Worm (Caenorhabditis elegans) whole organism, dauer: Measurements from ENCODE around the gene ife-5.
"Not testable (repeated sequence)": the region's sequence is repeated elsewhere in the genome, so short reads cannot be mapped to it uniquely, and the experiment has no call there.

Experiments used
- unc-62 ChIP-seq: sonication (generic microtip); optimal IDR thresholded peaks from 2 replicates; lab custom pipeline; 2017; ENCODE audit warnings: missing biosample characterization, missing genetic modification reagents, missing genetic modification characterization

Gene ife-5

ce11 chrII:12266797-12267196, 13.7 kb upstream of the ife-5 start:
- TF ChIP-seq unc-62 (GFP tag; lab: Kevin White, UChicago) = no peak

- no peak for TF ChIP-seq unc-62 (GFP tag; lab: Kevin White, UChicago)
These were observed 11.6 kb upstream of the ife-5 start for ce11 chrII:12268857-12269256.

ce11 chrII:12274944-12275343, 5.5 kb upstream of the ife-5 start, which contains the start of gene Y57A10A.27:
Gene Y57A10A.27 (minus strand): TSS chrII:12275044.
- TF ChIP-seq unc-62 (GFP tag; lab: Kevin White, UChicago) = no peak

- no peak for TF ChIP-seq unc-62 (GFP tag; lab: Kevin White, UChicago)
These were observed 1.9 kb upstream of the ife-5 start for ce11 chrII:12278602-12279001.

- TF ChIP-seq unc-62 (GFP tag; lab: Kevin White, UChicago) = no peak
These were observed 1.2 kb upstream of the ife-5 start, which contains the start of the genes tric-1B.2 and Y57A10A.29 for ce11 chrII:12279259-12279658. Gene tric-1B.2 (minus strand): TSS chrII:12279387. Gene Y57A10A.29 (plus strand): TSS chrII:12279561.

ce11 chrII:12284045-12284444, 3.6 kb downstream of the ife-5 start:
- TF ChIP-seq unc-62 (GFP tag; lab: Kevin White, UChicago) = no peak

- no peak for TF ChIP-seq unc-62 (GFP tag; lab: Kevin White, UChicago)
These were observed 8.6 kb downstream of the ife-5 start, which contains the start of gene Y57A10A.31 for ce11 chrII:12289085-12289484. Gene Y57A10A.31 (plus strand): TSS chrII:12289385.

- TF ChIP-seq unc-62 (GFP tag; lab: Kevin White, UChicago) = no peak
These were observed 16.1 kb downstream of the ife-5 start for ce11 chrII:12296591-12296990.

- no peak for TF ChIP-seq unc-62 (GFP tag; lab: Kevin White, UChicago)
These were observed 20.2 kb downstream of the ife-5 start for ce11 chrII:12300680-12301079.

- no peak for TF ChIP-seq unc-62 (GFP tag; lab: Kevin White, UChicago)
These were observed 20.8 kb downstream of the ife-5 start for ce11 chrII:12301233-12301632.

- no peak for TF ChIP-seq unc-62 (GFP tag; lab: Kevin White, UChicago)
These were observed 21.9 kb downstream of the ife-5 start, which contains the start of gene C50E10.1 for ce11 chrII:12302354-12302753. Gene C50E10.1 (minus strand): TSS chrII:12302454.

ce11 chrII:12303142-12303541, 22.7 kb downstream of the ife-5 start, which contains the start of gene sre-50:
Gene sre-50 (plus strand): TSS chrII:12303525.
- TF ChIP-seq unc-62 (GFP tag; lab: Kevin White, UChicago) = no peak

ce11 chrII:12309614-12310013, 29.2 kb downstream of the ife-5 start, which contains the start of gene C50E10.2:
Gene C50E10.2 (minus strand): TSS chrII:12309714.
- TF ChIP-seq unc-62 (GFP tag; lab: Kevin White, UChicago) = no peak

- TF ChIP-seq unc-62 (GFP tag; lab: Kevin White, UChicago) = no peak
These were observed 31.1 kb downstream of the ife-5 start, which contains the start of gene sre-51 for ce11 chrII:12311560-12311959. Gene sre-51 (plus strand): TSS chrII:12311860.

- not testable (repeated sequence) for TF ChIP-seq unc-62 (GFP tag; lab: Kevin White, UChicago)
These were observed 38.1 kb downstream of the ife-5 start, which contains the start of gene sre-49 for ce11 chrII:12318541-12318940. Gene sre-49 (plus strand): TSS chrII:12318841.

ce11 chrII:12323305-12323704, 42.8 kb downstream of the ife-5 start, which contains the start of gene sre-53:
Gene sre-53 (minus strand): TSS chrII:12323405.
- TF ChIP-seq unc-62 (GFP tag; lab: Kevin White, UChicago) = no peak

ce11 chrII:12324159-12324558, 43.7 kb downstream of the ife-5 start, which contains the start of gene sre-56:
Gene sre-56 (plus strand): TSS chrII:12324459.
- TF ChIP-seq unc-62 (GFP tag; lab: Kevin White, UChicago) = no peak
